Fruit fly (Drosophila melanogaster) whole organism, embryonic: ENCODE measurements around the gene CG10674.

ENCODE experiments used
- BEAF-32 ChIP-seq: fragments of 200-800 bp; sonication (Bioruptor generic); optimal IDR thresholded peaks from 3 replicates; lab custom pipeline; 2017; ENCODE audit warnings: missing biosample characterization, missing genetic modification characterization, mild to moderate bottlenecking, moderate library complexity, missing genetic modification reagents
- Bgb ChIP-seq: fragments of 200-800 bp; sonication (Bioruptor generic); IDR thresholded peaks from 2 replicates; pipeline ENCODE4 v1.3.6; 2022; ENCODE audit warnings: missing biosample characterization, missing genetic modification characterization; ENCODE audit not compliant: partially characterized antibody
- CG12659 ChIP-seq: fragments of 200-800 bp; sonication (Bioruptor generic); optimal IDR thresholded peaks from 3 replicates; lab custom pipeline; 2017; ENCODE audit warnings: mild to moderate bottlenecking, missing biosample characterization, missing genetic modification reagents, missing genetic modification characterization
- CG13287 ChIP-seq: fragments of 200-800 bp; sonication (Bioruptor generic); IDR thresholded peaks from 2 replicates; pipeline ENCODE4 v1.3.6; 2022; ENCODE audit warnings: missing biosample characterization, missing genetic modification characterization; ENCODE audit not compliant: partially characterized antibody
- CG1529 ChIP-seq: fragments of 200-800 bp; sonication (Bioruptor generic); optimal IDR thresholded peaks from 3 replicates; lab custom pipeline; 2018; ENCODE audit warnings: missing biosample characterization, missing genetic modification characterization
- CG15514 ChIP-seq: fragments of 200-800 bp; sonication (Bioruptor generic); optimal IDR thresholded peaks from 3 replicates; lab custom pipeline; 2017; ENCODE audit warnings: missing biosample characterization, missing genetic modification characterization, mild to moderate bottlenecking, moderate library complexity, missing genetic modification reagents
- CG16813 ChIP-seq: fragments of 200-800 bp; sonication (Bioruptor generic); IDR thresholded peaks from 3 replicates; pipeline ENCODE4 v1.3.6; 2022; ENCODE audit warnings: missing biosample characterization, missing genetic modification characterization; ENCODE audit not compliant: partially characterized antibody
- CG2120 ChIP-seq: fragments of 200-800 bp; sonication (Bioruptor generic); optimal IDR thresholded peaks from 3 replicates; lab custom pipeline; 2016; ENCODE audit warnings: missing biosample characterization, missing genetic modification characterization
- CG32532 ChIP-seq: fragments of 200-800 bp; sonication (Bioruptor generic); IDR thresholded peaks from 2 replicates; pipeline ENCODE4 v1.3.6; 2022; ENCODE audit warnings: missing biosample characterization, missing genetic modification characterization
- CG33557 ChIP-seq: fragments of 200-800 bp; sonication (Bioruptor generic); optimal IDR thresholded peaks from 2 replicates; lab custom pipeline; 2019; ENCODE audit warnings: missing biosample characterization, mild to moderate bottlenecking, missing genetic modification characterization, moderate library complexity
- CG3407 ChIP-seq: fragments of 200-800 bp; sonication (Bioruptor generic); optimal IDR thresholded peaks from 2 replicates; lab custom pipeline; 2018; ENCODE audit warnings: missing biosample characterization, mild to moderate bottlenecking, missing genetic modification characterization
- CG34224 ChIP-seq: fragments of 200-800 bp; sonication (Bioruptor generic); IDR thresholded peaks from 3 replicates; pipeline ENCODE4 v1.3.6; 2022; ENCODE audit warnings: missing biosample characterization, missing genetic modification characterization; ENCODE audit not compliant: partially characterized antibody
- CG34422 ChIP-seq: fragments of 200-800 bp; sonication (Bioruptor generic); IDR thresholded peaks from 3 replicates; pipeline ENCODE4 v1.3.6; 2022; ENCODE audit warnings: missing biosample characterization, missing genetic modification characterization
- CG4617 ChIP-seq: fragments of 200-800 bp; sonication (Bioruptor generic); optimal IDR thresholded peaks from 3 replicates; lab custom pipeline; 2016; ENCODE audit warnings: missing biosample characterization, missing genetic modification characterization, borderline replicate concordance
- CG6791 ChIP-seq: fragments of 200-800 bp; sonication (Bioruptor generic); IDR thresholded peaks from 3 replicates; pipeline ENCODE4 v1.3.6; 2022; ENCODE audit warnings: missing biosample characterization, missing genetic modification characterization; ENCODE audit not compliant: partially characterized antibody
- CG7372 ChIP-seq: fragments of 200-800 bp; sonication (Bioruptor generic); IDR thresholded peaks from 2 replicates; pipeline ENCODE4 v1.3.6; 2022; ENCODE audit warnings: missing biosample characterization, missing genetic modification characterization
- Dad ChIP-seq: fragments of 200-800 bp; sonication (Bioruptor generic); optimal IDR thresholded peaks from 3 replicates; lab custom pipeline; 2016; ENCODE audit warnings: missing biosample characterization, missing genetic modification characterization
- Dll ChIP-seq: fragments of 200-800 bp; sonication (Bioruptor generic); IDR thresholded peaks from 4 replicates; pipeline ENCODE4 v1.3.6; 2022; ENCODE audit warnings: missing biosample characterization, missing genetic modification characterization; ENCODE audit not compliant: partially characterized antibody
- Dp ChIP-seq: fragments of 200-800 bp; sonication (Bioruptor generic); optimal IDR thresholded peaks from 2 replicates; lab custom pipeline; 2018; ENCODE audit warnings: missing biosample characterization, mild to moderate bottlenecking, missing genetic modification characterization, moderate library complexity
- Dref ChIP-seq: fragments of 200-800 bp; sonication (Bioruptor generic); IDR thresholded peaks from 2 replicates; pipeline ENCODE4 v1.3.6; 2022; ENCODE audit warnings: missing biosample characterization, missing genetic modification characterization
- E2f2 ChIP-seq: fragments of 200-800 bp; sonication (Bioruptor generic); IDR thresholded peaks from 2 replicates; pipeline ENCODE4 v1.3.6; 2022; ENCODE audit warnings: missing biosample characterization, missing genetic modification characterization
- Ets97D ChIP-seq: fragments of 200-800 bp; sonication (Bioruptor generic); optimal IDR thresholded peaks from 3 replicates; lab custom pipeline; 2016; ENCODE audit warnings: missing biosample characterization, missing genetic modification characterization
- HmgZ ChIP-seq: fragments of 200-800 bp; sonication (Bioruptor generic); optimal IDR thresholded peaks from 2 replicates; lab custom pipeline; 2018; ENCODE audit warnings: missing biosample characterization, mild to moderate bottlenecking, missing genetic modification characterization
- Hr3 ChIP-seq: fragments of 200-800 bp; sonication (Bioruptor generic); optimal IDR thresholded peaks from 3 replicates; lab custom pipeline; 2016; ENCODE audit warnings: missing biosample characterization, missing genetic modification characterization
- MBD-R2 ChIP-seq: fragments of 200-800 bp; sonication (Bioruptor generic); IDR thresholded peaks from 2 replicates; pipeline ENCODE4 v1.3.6; 2022; ENCODE audit warnings: missing biosample characterization, missing genetic modification characterization
- MESR4 ChIP-seq: fragments of 200-800 bp; sonication (Bioruptor generic); optimal IDR thresholded peaks from 2 replicates; lab custom pipeline; 2018; ENCODE audit warnings: missing biosample characterization, mild to moderate bottlenecking, missing genetic modification characterization, moderate library complexity
- Med ChIP-seq: fragments of 200-800 bp; sonication (Bioruptor generic); peaks from one replicate; lab custom pipeline; 2016; ENCODE audit warnings: missing biosample characterization, missing genetic modification characterization, mild to moderate bottlenecking, inconsistent platforms, moderate library complexity
- Pdp1 ChIP-seq, 2 experiments: fragments of 200-800 bp; sonication (Bioruptor generic); optimal IDR thresholded peaks; 3 replicates each; lab custom pipeline; 2016; ENCODE audit warnings: missing biosample characterization in 2 of 2, missing genetic modification characterization in 2 of 2, mild to moderate bottlenecking in 1 of 2, moderate library complexity in 1 of 2
- Ravus ChIP-seq: fragments of 200-800 bp; sonication (Bioruptor generic); IDR thresholded peaks from 2 replicates; pipeline ENCODE4 v1.3.6; 2022; ENCODE audit warnings: missing biosample characterization, missing genetic modification characterization
- Rfx ChIP-seq: fragments of 200-800 bp; sonication (Bioruptor generic); IDR thresholded peaks from 2 replicates; pipeline ENCODE4 v1.3.6; 2022; ENCODE audit warnings: missing biosample characterization, missing genetic modification characterization
- Sin3A ChIP-seq: fragments of >200 bp; optimal IDR thresholded peaks from 2 replicates; lab custom pipeline; 2018
- Trl ChIP-seq, 3 experiments: fragments of >200 bp in 2 of 3; fragments of 200-800 bp in 1 of 3; sonication (Bioruptor generic) in 1 of 3; optimal IDR thresholded peaks; 2 replicates in 1 of 3; 3 replicates in 2 of 3; lab custom pipeline; 2016 to 2017; ENCODE audit warnings: missing biosample characterization in 1 of 3, missing genetic modification characterization in 1 of 3
- chinmo ChIP-seq: fragments of 200-800 bp; sonication (Bioruptor generic); IDR thresholded peaks from 4 replicates; pipeline ENCODE4 v1.3.6; 2022; ENCODE audit warnings: missing biosample characterization, missing genetic modification characterization; ENCODE audit not compliant: partially characterized antibody
- crp ChIP-seq, 2 experiments: fragments of 200-800 bp; sonication (Bioruptor generic); optimal IDR thresholded peaks; 2 replicates in 1 of 2; 3 replicates in 1 of 2; lab custom pipeline; 2017; ENCODE audit warnings: missing biosample characterization in 2 of 2, missing genetic modification characterization in 2 of 2, mild to moderate bottlenecking in 1 of 2, moderate library complexity in 1 of 2
- dm ChIP-seq: fragments of 200-800 bp; sonication (Bioruptor generic); optimal IDR thresholded peaks from 3 replicates; lab custom pipeline; 2016; ENCODE audit warnings: missing biosample characterization, missing genetic modification characterization
- exex ChIP-seq: fragments of 200-800 bp; sonication (Bioruptor generic); optimal IDR thresholded peaks from 4 replicates; lab custom pipeline; 2018; ENCODE audit warnings: missing biosample characterization, mild to moderate bottlenecking, missing genetic modification characterization, moderate library complexity
- gem ChIP-seq: fragments of 200-800 bp; sonication (Bioruptor generic); optimal IDR thresholded peaks from 2 replicates; lab custom pipeline; 2019; ENCODE audit warnings: missing biosample characterization, mild to moderate bottlenecking, missing genetic modification characterization, moderate library complexity
- insv ChIP-seq, 2 experiments: fragments of 200-800 bp; sonication (Bioruptor generic); optimal IDR thresholded peaks; 3 replicates each; lab custom pipeline; 2016 to 2018; ENCODE audit warnings: missing biosample characterization in 2 of 2, missing genetic modification characterization in 2 of 2
- klu ChIP-seq: fragments of 200-800 bp; sonication (Bioruptor generic); IDR thresholded peaks from 2 replicates; pipeline ENCODE4 v1.3.6; 2022; ENCODE audit warnings: missing biosample characterization, missing genetic modification characterization
- knrl ChIP-seq: fragments of 200-800 bp; sonication (Bioruptor generic); IDR thresholded peaks from 3 replicates; pipeline ENCODE4 v1.3.6; 2022; ENCODE audit warnings: missing biosample characterization, missing genetic modification characterization; ENCODE audit not compliant: partially characterized antibody
- org-1 ChIP-seq: fragments of 200-800 bp; sonication (Bioruptor generic); optimal IDR thresholded peaks from 2 replicates; lab custom pipeline; 2017; ENCODE audit warnings: missing biosample characterization, missing genetic modification characterization
- pnt ChIP-seq: fragments of 200-800 bp; sonication (Bioruptor generic); optimal IDR thresholded peaks from 3 replicates; lab custom pipeline; 2016; ENCODE audit warnings: missing biosample characterization, missing genetic modification characterization
- pzg ChIP-seq: fragments of 200-800 bp; sonication (Bioruptor generic); optimal IDR thresholded peaks from 3 replicates; lab custom pipeline; 2018; ENCODE audit warnings: missing biosample characterization, mild to moderate bottlenecking, missing genetic modification characterization, moderate library complexity
- row ChIP-seq: fragments of 200-800 bp; sonication (Bioruptor generic); IDR thresholded peaks from 3 replicates; pipeline ENCODE4 v1.3.6; 2022; ENCODE audit warnings: missing biosample characterization, missing genetic modification characterization
- sd ChIP-seq: fragments of 200-800 bp; sonication (Bioruptor generic); optimal IDR thresholded peaks from 3 replicates; lab custom pipeline; 2018; ENCODE audit warnings: missing biosample characterization, mild to moderate bottlenecking, missing genetic modification characterization, moderate library complexity
- sens ChIP-seq: fragments of 200-800 bp; sonication (Bioruptor generic); peaks from one replicate; lab custom pipeline; 2016; ENCODE audit warnings: missing biosample characterization, missing genetic modification characterization
- stwl ChIP-seq: fragments of 200-800 bp; sonication (Bioruptor generic); optimal IDR thresholded peaks from 3 replicates; lab custom pipeline; 2018; ENCODE audit warnings: missing biosample characterization, mild to moderate bottlenecking, missing genetic modification characterization, moderate library complexity
- trem ChIP-seq: fragments of 200-800 bp; optimal IDR thresholded peaks from 3 replicates; lab custom pipeline; 2019; ENCODE audit warnings: missing biosample characterization, mild to moderate bottlenecking, missing genetic modification characterization, moderate library complexity

Gene CG10674

DNA sequence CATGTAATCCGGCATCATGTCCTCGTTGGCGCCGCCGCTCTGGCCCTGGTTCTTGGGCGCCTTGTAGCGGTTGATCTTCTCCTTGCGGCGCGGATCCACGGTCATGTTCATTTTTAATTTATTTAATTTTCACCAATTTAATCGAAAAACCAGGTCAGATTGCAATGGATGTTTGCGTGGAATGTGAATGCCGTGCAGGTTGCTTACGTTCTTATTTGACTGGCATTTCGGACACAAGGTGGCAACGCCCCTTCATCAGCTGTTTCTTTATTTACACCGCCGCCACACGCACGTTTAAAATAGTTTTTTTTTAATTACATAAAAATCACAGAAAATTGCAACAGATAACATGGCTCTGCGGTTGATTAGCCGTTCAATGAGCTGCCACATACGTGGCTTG lies at the start of gene CG10674, which contains the start of gene CG4611:
TSS of gene CG10674 (minus strand) at position 170 of the 400 bp plus-strand sequence.
TSS of gene CG4611 (plus strand) at position 254 of the 400 bp plus-strand sequence.
- TF ChIP-seq Bgb (peak; percentile 27; the same call in 1 of the 2 replicates), crp (GFP tag; optimal IDR thresholded peaks at IDR 0.05; lab: Kevin White, UChicago) (peak; percentile 57 to 94), klu (GFP tag; lab: Robert Waterston, UW) (no peak), Dad (peak; percentile 13), sens (peak; percentile 38), pnt (GFP tag; lab: Kevin White, UChicago) (no peak), CG16813 (GFP tag; lab: Robert Waterston, UW) (0 out of 3 replicates have a peak, but pooled peaks have one; percentile 23), chinmo (GFP tag; lab: Robert Waterston, UW) (0 out of 4 replicates have a peak, but pooled peaks have one; percentile 9), Ravus (GFP tag; lab: Robert Waterston, UW) (no peak), BEAF-32 (GFP tag; lab: Kevin White, UChicago) (peak; percentile 27), CG3407 (GFP tag; lab: Kevin White, UChicago) (no peak), Dref (GFP tag; lab: Robert Waterston, UW) (0 out of 2 replicates have a peak, but pooled peaks have one; percentile 29), dm (GFP tag; lab: Kevin White, UChicago) (peak; percentile 51), pzg (GFP tag; lab: Kevin White, UChicago) (peak; percentile 60), Sin3A (lab: Kevin White, UChicago) (peak; percentile 28), gem (tag; lab: Kevin White, UChicago) (no peak), org-1 (no peak), Hr3 (GFP tag; lab: Kevin White, UChicago) (peak; percentile 57), insv (GFP tag; optimal IDR thresholded peaks at IDR 0.05; lab: Kevin White, UChicago) (peak in 1 of 2 experiments; percentile 84), Dp (peak; percentile 56), CG32532 (0 out of 2 replicates have a peak, but pooled peaks have one; percentile 8), Ets97D (peak; percentile 26), stwl (tag; lab: Kevin White, UChicago) (peak; percentile 39), Trl (optimal IDR thresholded peaks at IDR 0.05; lab: Kevin White, UChicago) (no peak), Trl (GFP tag; optimal IDR thresholded peaks at IDR 0.05; lab: Kevin White, UChicago) (no peak), CG4617 (GFP tag; lab: Kevin White, UChicago) (peak; percentile 75), E2f2 (GFP tag; lab: Robert Waterston, UW) (peak; percentile 65), CG1529 (GFP tag; lab: Kevin White, UChicago) (no peak), CG33557 (GFP tag; lab: Kevin White, UChicago) (no peak), Med (GFP tag; lab: Kevin White, UChicago) (peak; percentile 70), CG2120 (GFP tag; lab: Kevin White, UChicago) (peak; percentile 28), sd (tag; lab: Kevin White, UChicago) (peak; percentile 68), Dll (0 out of 4 replicates have a peak, but pooled peaks have one; percentile 42), CG6791 (GFP tag; lab: Robert Waterston, UW) (0 out of 3 replicates have a peak, but pooled peaks have one; percentile 18), exex (no peak), knrl (GFP tag; lab: Robert Waterston, UW) (peak; percentile 30; the same call in 1 of the 3 replicates), CG13287 (GFP tag; lab: Robert Waterston, UW) (peak; percentile 39), Pdp1 (GFP tag; optimal IDR thresholded peaks at IDR 0.05; lab: Kevin White, UChicago) (peak in 1 of 2 experiments; percentile 56), CG15514 (peak; percentile 26), row (GFP tag; lab: Robert Waterston, UW) (peak; percentile 48), HmgZ (tag; lab: Kevin White, UChicago) (peak; percentile 43), CG34422 (GFP tag; lab: Robert Waterston, UW) (peak; percentile 33; the same call in 1 of the 3 replicates), trem (peak; percentile 20), MESR4 (GFP tag; lab: Kevin White, UChicago) (peak; percentile 73), MBD-R2 (peak; percentile 97), CG7372 (GFP tag; lab: Robert Waterston, UW) (no peak), CG12659 (peak; percentile 55), Rfx (GFP tag; lab: Robert Waterston, UW) (peak; percentile 24; the same call in 1 of the 2 replicates), CG34224 (0 out of 3 replicates have a peak, but pooled peaks have one; percentile 14)
